Fruit fly (Drosophila melanogaster) whole organism, embryonic: ENCODE measurements around the gene Acp36DE.

Source experiments
- CG12299 ChIP-seq: fragments of 200-800 bp; sonication (Bioruptor generic); optimal IDR thresholded peaks from 2 replicates; lab custom pipeline; 2018; ENCODE audit warnings: missing biosample characterization, mild to moderate bottlenecking, missing genetic modification characterization
- CG16863 ChIP-seq: fragments of 200-800 bp; sonication (Bioruptor generic); optimal IDR thresholded peaks from 3 replicates; lab custom pipeline; 2016; ENCODE audit warnings: missing biosample characterization, missing genetic modification characterization
- CG32772 ChIP-seq: fragments of 200-800 bp; sonication (Bioruptor generic); IDR thresholded peaks from 2 replicates; pipeline ENCODE4 v1.3.6; 2022; ENCODE audit warnings: missing biosample characterization, missing genetic modification characterization
- CG3847 ChIP-seq: fragments of 200-800 bp; sonication (Bioruptor generic); IDR thresholded peaks from 2 replicates; pipeline ENCODE4 v1.3.6; 2022; ENCODE audit warnings: missing biosample characterization, missing genetic modification characterization
- Mad ChIP-seq: fragments of 200-800 bp; sonication (Bioruptor generic); optimal IDR thresholded peaks from 2 replicates; lab custom pipeline; 2016; ENCODE audit warnings: missing biosample characterization, missing genetic modification characterization
- Taf1 ChIP-seq: fragments of 200-800 bp; sonication (Bioruptor generic); IDR thresholded peaks from 2 replicates; pipeline ENCODE4 v1.3.6; 2022; ENCODE audit warnings: missing biosample characterization, missing genetic modification characterization
- gce ChIP-seq: fragments of 200-800 bp; sonication (Bioruptor generic); IDR thresholded peaks from 3 replicates; pipeline ENCODE4 v1.3.6; 2022; ENCODE audit warnings: missing biosample characterization, missing genetic modification characterization
- slbo ChIP-seq: fragments of 200-800 bp; sonication (Bioruptor generic); IDR thresholded peaks from 2 replicates; pipeline ENCODE4 v1.3.6; 2022; ENCODE audit warnings: missing biosample characterization, missing genetic modification characterization

dm6 chr2L:18308652-18309051 is 50.2 kb downstream of the Acp36DE start:
- TF ChIP-seq CG3847 (GFP tag; lab: Robert Waterston, UW) (no peak), Mad (GFP tag; lab: Kevin White, UChicago) (no peak), CG12299 (no peak), CG16863 (no peak), Taf1 (GFP tag; lab: Robert Waterston, UW) (no peak), CG32772 (no peak), slbo (GFP tag; lab: Robert Waterston, UW) (no peak), gce (GFP tag; lab: Robert Waterston, UW) (no peak)
